Worm (Caenorhabditis elegans): ENCODE data around the gene clec-196.

Gene clec-196

ce11 chrIV:17267304-17267891 is 9.4 kb upstream of the clec-196 start (continued):
- no peak for TF ChIP-seq lin-13 (GFP tag; optimal IDR thresholded peaks at IDR 0.05)

ce11 chrIV:17268069-17268468 is 8.7 kb upstream of the clec-196 start:
- TF ChIP-seq lin-14 (GFP tag; optimal IDR thresholded peaks at IDR 0.05): no peak
- TF ChIP-seq aha-1 (tag; optimal IDR thresholded peaks at IDR 0.05): no peak
- TF ChIP-seq ztf-11 (tag; optimal IDR thresholded peaks at IDR 0.05): no peak
- TF ChIP-seq skn-1 (tag; optimal IDR thresholded peaks at IDR 0.05): peak; percentile 91
- TF ChIP-seq ceh-88 (GFP tag; IDR thresholded peaks at IDR 0.05): no peak
- no peak for TF ChIP-seq ceh-63 (GFP tag; optimal IDR thresholded peaks at IDR 0.05)

ce11 chrIV:17268628-17269027 is 8.1 kb upstream of the clec-196 start:
- no peak for TF ChIP-seq hlh-17 (GFP tag; optimal IDR thresholded peaks at IDR 0.05; ENCODE audit: borderline replicate concordance)
- no peak for TF ChIP-seq sup-37 (GFP tag; optimal IDR thresholded peaks at IDR 0.05)
- TF ChIP-seq unc-30 (tag; optimal IDR thresholded peaks at IDR 0.05): no peak
- TF ChIP-seq zip-4 (GFP tag; optimal IDR thresholded peaks at IDR 0.05): no peak
- no peak for TF ChIP-seq grh-1 (GFP tag; IDR thresholded peaks at IDR 0.05)
- no peak for TF ChIP-seq lin-39 (tag; optimal IDR thresholded peaks at IDR 0.05)
- TF ChIP-seq tlp-1 (tag; optimal IDR thresholded peaks at IDR 0.05): no peak
- no peak for TF ChIP-seq nhr-237 (tag; optimal IDR thresholded peaks at IDR 0.05)
- no peak for TF ChIP-seq sox-4 (tag; optimal IDR thresholded peaks at IDR 0.05)
- TF ChIP-seq unc-86 (tag; optimal IDR thresholded peaks at IDR 0.05): no peak
- no peak for TF ChIP-seq unc-62 (GFP tag; optimal IDR thresholded peaks at IDR 0.05)
- TF ChIP-seq F16B12.6 (tag; optimal IDR thresholded peaks at IDR 0.05): peak; percentile 21
- no peak for TF ChIP-seq alr-1 (tag; optimal IDR thresholded peaks at IDR 0.05; ENCODE audit: borderline replicate concordance)
- TF ChIP-seq lin-14 (GFP tag; optimal IDR thresholded peaks at IDR 0.05): peak; percentile 81
- no peak for TF ChIP-seq nhr-19 (GFP tag; conservative IDR thresholded peaks at IDR 0.05)
- no peak for TF ChIP-seq nhr-85 (tag)
- peak; percentile 37 for TF ChIP-seq rnt-1 (tag; optimal IDR thresholded peaks at IDR 0.05)
- no peak for TF ChIP-seq egl-27 (tag; optimal IDR thresholded peaks at IDR 0.05)
- TF ChIP-seq ceh-90 (tag; optimal IDR thresholded peaks at IDR 0.05): no peak
- TF ChIP-seq sptf-1 (tag; optimal IDR thresholded peaks at IDR 0.05): no peak
- peak; percentile 47 to 71 for TF ChIP-seq efl-1 (optimal IDR thresholded peaks at IDR 0.05)
- TF ChIP-seq efl-1 (GFP tag; optimal IDR thresholded peaks at IDR 0.05 in 1 of 2): peak; percentile 23 to 37
- TF ChIP-seq mef-2 (tag; optimal IDR thresholded peaks at IDR 0.05): no peak
- no peak for TF ChIP-seq mab-9 (GFP tag; IDR thresholded peaks at IDR 0.05)
- TF ChIP-seq nhr-76 (tag; optimal IDR thresholded peaks at IDR 0.05): no peak
- TF ChIP-seq mep-1 (tag; optimal IDR thresholded peaks at IDR 0.05): peak; percentile 82
- no peak for TF ChIP-seq isw-1 (GFP tag; IDR thresholded peaks at IDR 0.05)
- TF ChIP-seq ceh-8 (GFP tag; optimal IDR thresholded peaks at IDR 0.05): no peak
- TF ChIP-seq dpl-1 (GFP tag; optimal IDR thresholded peaks at IDR 0.05): peak in 1 of 3 experiments; percentile 34
- no peak for TF ChIP-seq Y116A8C.19 (tag; optimal IDR thresholded peaks at IDR 0.05; ENCODE audit: borderline replicate concordance)
- peak; percentile 32 to 39 for TF ChIP-seq lin-35 (GFP tag; optimal IDR thresholded peaks at IDR 0.05)
- no peak for TF ChIP-seq nhr-12 (tag; optimal IDR thresholded peaks at IDR 0.05)
- TF ChIP-seq elt-2 (tag; optimal IDR thresholded peaks at IDR 0.05): no peak
- TF ChIP-seq fkh-4 (tag; optimal IDR thresholded peaks at IDR 0.05; ENCODE audit: borderline replicate concordance): no peak
- no peak for TF ChIP-seq ces-1 (GFP tag; optimal IDR thresholded peaks at IDR 0.05)
- TF ChIP-seq unc-130 (tag; optimal IDR thresholded peaks at IDR 0.05): no peak
- no peak for TF ChIP-seq irx-1 (tag; optimal IDR thresholded peaks at IDR 0.05)
- no peak for TF ChIP-seq vab-15 (tag; optimal IDR thresholded peaks at IDR 0.05)
- TF ChIP-seq ztf-4 (tag; optimal IDR thresholded peaks at IDR 0.05): no peak
- TF ChIP-seq swsn-7 (tag; optimal IDR thresholded peaks at IDR 0.05): peak; percentile 46
- no peak for TF ChIP-seq nhr-77 (tag; optimal IDR thresholded peaks at IDR 0.05)
- TF ChIP-seq jun-1 (tag; optimal IDR thresholded peaks at IDR 0.05): no peak
- peak; percentile 63 for TF ChIP-seq skn-1 (tag; optimal IDR thresholded peaks at IDR 0.05)
- TF ChIP-seq ets-5 (GFP tag; IDR thresholded peaks at IDR 0.05): no peak
- TF ChIP-seq C16A3.4 (tag; optimal IDR thresholded peaks at IDR 0.05): no peak

All from whole organism, L1 larva.